Worm (Caenorhabditis elegans): Measurements from ENCODE around the gene ncx-8.

DNA sequence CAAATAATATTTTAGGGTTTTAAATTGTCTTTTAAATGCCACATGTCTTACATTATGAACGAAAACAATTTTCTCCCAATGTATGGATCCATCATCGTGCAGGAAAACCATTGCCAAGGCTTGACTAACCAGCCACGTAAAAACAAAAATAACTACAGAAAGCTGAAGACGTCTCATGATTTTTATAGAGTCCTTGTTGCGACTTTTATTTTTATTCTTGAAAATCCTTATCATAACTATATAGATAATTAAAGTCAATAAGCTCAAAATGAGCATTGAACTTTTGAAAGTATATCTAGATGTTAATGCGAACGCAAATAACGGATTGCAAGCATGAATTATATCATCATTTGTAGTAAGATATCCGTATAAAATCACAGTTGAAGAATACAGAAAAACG, 6.9 kb downstream of the ncx-8 start:
- TF ChIP-seq unc-39 (tag; optimal IDR thresholded peaks at IDR 0.05) (no peak), zag-1 (tag; optimal IDR thresholded peaks at IDR 0.05) (no peak), ama-1 (optimal IDR thresholded peaks at IDR 0.05) (no peak), mdl-1 (tag; optimal IDR thresholded peaks at IDR 0.05) (no peak), nhr-11 (tag; optimal IDR thresholded peaks at IDR 0.05) (no peak), aly-2 (tag; optimal IDR thresholded peaks at IDR 0.05) (no peak), lin-15B (tag; optimal IDR thresholded peaks at IDR 0.05) (no peak), skn-1 (tag; optimal IDR thresholded peaks at IDR 0.05) (no peak), ceh-28 (tag; optimal IDR thresholded peaks at IDR 0.05) (no peak), nhr-12 (tag; optimal IDR thresholded peaks at IDR 0.05) (no peak), daf-12 (tag; optimal IDR thresholded peaks at IDR 0.05) (no peak)
